Fruit fly (Drosophila melanogaster): ENCODE results near the gene CG12947.

DNA sequence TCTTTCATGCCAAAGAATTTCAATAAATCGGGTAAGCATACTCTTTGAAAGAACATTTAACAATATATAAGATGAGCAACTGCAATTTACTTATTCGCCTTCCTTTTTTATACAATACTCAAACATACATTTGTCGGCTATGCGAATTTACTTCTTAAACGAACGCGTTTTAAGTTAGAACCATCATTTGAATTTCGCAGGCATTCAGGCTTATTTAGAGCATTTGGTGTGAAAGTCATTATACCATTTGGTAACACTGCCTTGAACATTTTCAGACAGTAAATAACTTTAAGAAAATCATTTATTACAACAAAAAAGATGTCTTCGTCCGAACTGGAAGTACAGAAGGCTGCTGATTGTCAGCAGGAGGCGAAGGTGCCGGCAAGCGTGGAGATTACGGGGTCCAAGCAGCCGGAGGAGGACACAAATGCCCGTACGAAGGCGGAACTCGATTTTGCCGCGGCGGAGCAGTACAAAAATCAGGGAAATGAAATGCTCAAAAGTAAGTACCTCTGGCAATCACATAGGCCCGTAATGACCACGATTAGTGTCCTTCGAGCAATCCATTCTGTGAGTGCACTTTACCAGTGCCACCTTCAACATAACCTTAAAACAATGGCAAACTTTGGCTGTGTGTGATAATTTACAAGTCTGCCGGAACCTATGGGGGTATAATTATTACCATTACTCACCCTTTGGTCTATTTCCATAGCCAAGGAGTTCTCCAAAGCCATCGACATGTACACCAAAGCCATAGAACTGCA is 31.8 kb upstream of the CG12947 start:
- TF ChIP-seq CTCF (optimal IDR thresholded peaks at IDR 0.05) (no peak), CG8478 (optimal IDR thresholded peaks at IDR 0.05) (no peak)
